Worm (Caenorhabditis elegans) whole organism, L3 larva: ENCODE measurements around the gene F26C11.4.

ENCODE experiments used
- R02D3.7 ChIP-seq: fragments of 150-350 bp; optimal IDR thresholded peaks from 2 replicates; lab custom pipeline; 2014; ENCODE audit warnings: missing biosample characterization, missing genetic modification characterization
- ZK546.5 ChIP-seq: sonication (generic microtip); optimal IDR thresholded peaks from 2 replicates; lab custom pipeline; 2017; ENCODE audit warnings: missing biosample characterization, missing genetic modification characterization
- aly-2 ChIP-seq: fragments of 150-350 bp; optimal IDR thresholded peaks from 2 replicates; lab custom pipeline; 2014; ENCODE audit warnings: missing biosample characterization, missing genetic modification characterization
- ama-1 ChIP-seq: fragments of 150-350 bp; optimal IDR thresholded peaks from 2 replicates; lab custom pipeline; 2018
- ceh-16 ChIP-seq: sonication (generic microtip); optimal IDR thresholded peaks from 2 replicates; lab custom pipeline; 2017; ENCODE audit warnings: missing biosample characterization, missing genetic modification characterization
- ceh-28 ChIP-seq: fragments of 150-350 bp; optimal IDR thresholded peaks from 2 replicates; lab custom pipeline; 2014; ENCODE audit warnings: missing biosample characterization, missing genetic modification reagents, missing genetic modification characterization
- ceh-82 ChIP-seq: fragments of 150-350 bp; optimal IDR thresholded peaks from 2 replicates; lab custom pipeline; 2014; ENCODE audit warnings: missing biosample characterization, missing genetic modification characterization
- ceh-9 ChIP-seq: sonication (generic microtip); optimal IDR thresholded peaks from 2 replicates; lab custom pipeline; 2018; ENCODE audit warnings: missing biosample characterization, missing genetic modification characterization
- daf-12 ChIP-seq: fragments of 150-350 bp; optimal IDR thresholded peaks from 2 replicates; lab custom pipeline; 2014; ENCODE audit warnings: missing biosample characterization, missing genetic modification reagents, missing genetic modification characterization
- egl-27 ChIP-seq: sonication (generic microtip); optimal IDR thresholded peaks from 4 replicates; lab custom pipeline; 2017; ENCODE audit warnings: missing biosample characterization, missing genetic modification reagents, missing genetic modification characterization
- egl-5 ChIP-seq: fragments of 150-350 bp; optimal IDR thresholded peaks from 2 replicates; lab custom pipeline; 2017; ENCODE audit warnings: missing biosample characterization, missing genetic modification reagents, missing genetic modification characterization, inconsistent platforms
- elt-1 ChIP-seq: fragments of 150-350 bp; optimal IDR thresholded peaks from 2 replicates; lab custom pipeline; 2014; ENCODE audit warnings: missing biosample characterization, missing genetic modification characterization
- elt-2 ChIP-seq: sonication (generic microtip); optimal IDR thresholded peaks from 2 replicates; lab custom pipeline; 2016; ENCODE audit warnings: missing genetic modification reagents, mild to moderate bottlenecking, missing genetic modification characterization, missing compliant biosample characterization
- elt-3 ChIP-seq, 3 experiments: fragments of 150-350 bp in 1 of 3; sonication (generic microtip) in 2 of 3; optimal IDR thresholded peaks; 2 replicates in 2 of 3; 4 replicates in 1 of 3; lab custom pipeline; 2014 to 2017; ENCODE audit warnings: missing biosample characterization in 3 of 3, missing genetic modification characterization in 3 of 3
- eor-1 ChIP-seq, 2 experiments: fragments of 150-350 bp; optimal IDR thresholded peaks; 2 replicates each; lab custom pipeline; 2014 to 2018; ENCODE audit warnings: missing biosample characterization in 2 of 2, missing genetic modification characterization in 2 of 2
- fkh-10 ChIP-seq: sonication (generic microtip); optimal IDR thresholded peaks from 2 replicates; lab custom pipeline; 2017; ENCODE audit warnings: missing biosample characterization, missing genetic modification reagents, missing genetic modification characterization
- fkh-2 ChIP-seq: fragments of 150-350 bp; optimal IDR thresholded peaks from 2 replicates; lab custom pipeline; 2014; ENCODE audit warnings: missing biosample characterization, missing genetic modification reagents, missing genetic modification characterization
- fos-1 ChIP-seq: fragments of 150-350 bp; optimal IDR thresholded peaks from 2 replicates; lab custom pipeline; 2014; ENCODE audit warnings: missing biosample characterization, missing genetic modification characterization
- hmg-11 ChIP-seq: sonication (generic microtip); optimal IDR thresholded peaks from 2 replicates; lab custom pipeline; 2016; ENCODE audit warnings: missing genetic modification characterization, missing compliant biosample characterization
- jun-1 ChIP-seq: fragments of 150-350 bp; optimal IDR thresholded peaks from 2 replicates; lab custom pipeline; 2014; ENCODE audit warnings: missing biosample characterization, missing genetic modification reagents, missing genetic modification characterization
- lin-15B ChIP-seq: fragments of 150-350 bp; optimal IDR thresholded peaks from 2 replicates; lab custom pipeline; 2014; ENCODE audit warnings: missing biosample characterization, missing genetic modification characterization
- lin-39 ChIP-seq: fragments of 150-350 bp; optimal IDR thresholded peaks from 2 replicates; lab custom pipeline; 2018; ENCODE audit warnings: missing biosample characterization, missing genetic modification reagents, missing genetic modification characterization
- lsy-12 ChIP-seq: sonication (generic microtip); optimal IDR thresholded peaks from 2 replicates; lab custom pipeline; 2016; ENCODE audit warnings: mild to moderate bottlenecking, missing genetic modification characterization, missing compliant biosample characterization
- mdl-1 ChIP-seq: fragments of 150-350 bp; optimal IDR thresholded peaks from 2 replicates; lab custom pipeline; 2014; ENCODE audit warnings: missing biosample characterization, missing genetic modification characterization
- mml-1 ChIP-seq: fragments of 150-350 bp; sonication (generic microtip); optimal IDR thresholded peaks from 3 replicates; lab custom pipeline; 2014; ENCODE audit warnings: missing biosample characterization, missing genetic modification characterization
- nfya-1 ChIP-seq: sonication (generic microtip); optimal IDR thresholded peaks from 2 replicates; lab custom pipeline; 2017; ENCODE audit warnings: missing genetic modification characterization, mild to moderate bottlenecking, missing compliant biosample characterization, antibody characterized with exemption, moderate library complexity; ENCODE audit not compliant: insufficient read depth
- nhr-11 ChIP-seq: fragments of 150-350 bp; optimal IDR thresholded peaks from 2 replicates; lab custom pipeline; 2014; ENCODE audit warnings: missing biosample characterization, missing genetic modification characterization
- nhr-12 ChIP-seq: fragments of 150-350 bp; optimal IDR thresholded peaks from 2 replicates; lab custom pipeline; 2014; ENCODE audit warnings: missing biosample characterization, missing genetic modification characterization
- nhr-23 ChIP-seq: fragments of 150-350 bp; optimal IDR thresholded peaks from 2 replicates; lab custom pipeline; 2014; ENCODE audit warnings: missing biosample characterization, missing genetic modification reagents, missing genetic modification characterization
- nhr-237 ChIP-seq: fragments of 150-350 bp; optimal IDR thresholded peaks from 2 replicates; lab custom pipeline; 2014; ENCODE audit warnings: missing biosample characterization, missing genetic modification characterization
- nhr-25 ChIP-seq: sonication (generic microtip); optimal IDR thresholded peaks from 2 replicates; lab custom pipeline; 2017; ENCODE audit warnings: missing biosample characterization, missing genetic modification characterization
- nhr-28 ChIP-seq: fragments of 150-350 bp; optimal IDR thresholded peaks from 2 replicates; lab custom pipeline; 2014; ENCODE audit warnings: missing biosample characterization, missing genetic modification characterization
- nhr-43 ChIP-seq: sonication (generic microtip); optimal IDR thresholded peaks from 2 replicates; lab custom pipeline; 2016; ENCODE audit warnings: mild to moderate bottlenecking, missing genetic modification characterization, missing compliant biosample characterization; ENCODE audit not compliant: poor library complexity, severe bottlenecking
- nhr-67 ChIP-seq: fragments of 150-350 bp; optimal IDR thresholded peaks from 2 replicates; lab custom pipeline; 2014; ENCODE audit warnings: missing biosample characterization, missing genetic modification characterization
- nhr-76 ChIP-seq: fragments of 150-350 bp; sonication (generic microtip); optimal IDR thresholded peaks from 5 replicates; lab custom pipeline; 2014; ENCODE audit warnings: missing biosample characterization, missing genetic modification characterization
- nhr-77 ChIP-seq: fragments of 150-350 bp; optimal IDR thresholded peaks from 2 replicates; lab custom pipeline; 2014; ENCODE audit warnings: missing biosample characterization, missing genetic modification characterization
- pha-4 ChIP-seq: fragments of 150-350 bp; optimal IDR thresholded peaks from 2 replicates; lab custom pipeline; 2014; ENCODE audit warnings: missing biosample characterization, missing genetic modification reagents, missing genetic modification characterization
- pqm-1 ChIP-seq: fragments of 150-350 bp; optimal IDR thresholded peaks from 2 replicates; lab custom pipeline; 2017; ENCODE audit warnings: missing biosample characterization, missing genetic modification characterization, inconsistent platforms
- sea-2 ChIP-seq: fragments of 150-350 bp; sonication (generic microtip); optimal IDR thresholded peaks from 4 replicates; lab custom pipeline; 2014; ENCODE audit warnings: missing biosample characterization, missing genetic modification reagents, missing genetic modification characterization
- skn-1 ChIP-seq: fragments of 150-350 bp; optimal IDR thresholded peaks from 2 replicates; lab custom pipeline; 2014; ENCODE audit warnings: missing biosample characterization, missing genetic modification characterization
- snpc-4 ChIP-seq: fragments of 150-350 bp; optimal IDR thresholded peaks from 2 replicates; lab custom pipeline; 2014; ENCODE audit warnings: missing biosample characterization, missing genetic modification characterization
- tbx-2 ChIP-seq: sonication (generic microtip); optimal IDR thresholded peaks from 2 replicates; lab custom pipeline; 2016; ENCODE audit warnings: mild to moderate bottlenecking, missing genetic modification characterization, missing compliant biosample characterization
- unc-39 ChIP-seq: sonication (generic microtip); optimal IDR thresholded peaks from 4 replicates; lab custom pipeline; 2017; ENCODE audit warnings: missing biosample characterization, missing genetic modification characterization
- unc-62 ChIP-seq: fragments of 150-350 bp; sonication (generic microtip); optimal IDR thresholded peaks from 4 replicates; lab custom pipeline; 2014; ENCODE audit warnings: missing biosample characterization, missing genetic modification reagents, missing genetic modification characterization
- zag-1 ChIP-seq: fragments of 150-350 bp; optimal IDR thresholded peaks from 2 replicates; lab custom pipeline; 2014; ENCODE audit warnings: missing biosample characterization, missing genetic modification characterization
- ztf-11 ChIP-seq: fragments of 150-350 bp; optimal IDR thresholded peaks from 2 replicates; lab custom pipeline; 2014; ENCODE audit warnings: missing biosample characterization, missing genetic modification characterization
- ztf-4 ChIP-seq: fragments of 150-350 bp; optimal IDR thresholded peaks from 2 replicates; lab custom pipeline; 2014; ENCODE audit warnings: missing biosample characterization, missing genetic modification characterization

Gene F26C11.4

ce11 chrII:9894435-9894834, 21.6 kb downstream of the F26C11.4 start, which contains the start of gene F26C11.1:
Gene F26C11.1, plus strand, starts transcription at chrII:9894735.
- TF ChIP-seq unc-62 (no peak), nhr-67 (no peak), nhr-237 (tag; lab: Kevin White, UChicago) (no peak), egl-27 (tag; lab: Kevin White, UChicago) (no peak), sea-2 (GFP tag; lab: Kevin White, UChicago) (no peak), tbx-2 (tag; lab: Kevin White, UChicago) (no peak), nhr-43 (tag; lab: Kevin White, UChicago) (no peak), fkh-2 (tag; lab: Kevin White, UChicago) (no peak), daf-12 (tag; lab: Kevin White, UChicago) (no peak), ceh-28 (tag; lab: Kevin White, UChicago) (no peak), skn-1 (tag; lab: Kevin White, UChicago) (no peak), ceh-16 (tag; lab: Kevin White, UChicago) (no peak), ztf-11 (no peak), nhr-77 (tag; lab: Kevin White, UChicago) (no peak), ama-1 (lab: Kevin White, UChicago) (no peak), elt-1 (tag; lab: Kevin White, UChicago) (no peak), nfya-1 (tag; lab: Kevin White, UChicago) (no peak), lin-39 (tag; lab: Kevin White, UChicago) (no peak), nhr-76 (tag; lab: Kevin White, UChicago) (no peak), ztf-4 (no peak)

ce11 chrII:9892409-9892808, 23.7 kb downstream of the F26C11.4 start, which contains the start of gene C08H9.16:
Gene C08H9.16, plus strand, starts transcription at chrII:9892778.
- TF ChIP-seq nhr-11 (tag; lab: Kevin White, UChicago) (no peak), ZK546.5 (tag; lab: Kevin White, UChicago) (no peak), elt-3 (tag; optimal IDR thresholded peaks at IDR 0.05; lab: Kevin White, UChicago) (no peak), mml-1 (no peak), ama-1 (lab: Kevin White, UChicago) (no peak), ceh-82 (tag; lab: Kevin White, UChicago) (no peak), lin-39 (tag; lab: Kevin White, UChicago) (peak; percentile 14), daf-12 (tag; lab: Kevin White, UChicago) (no peak), fos-1 (tag; lab: Kevin White, UChicago) (no peak), eor-1 (tag; optimal IDR thresholded peaks at IDR 0.05; lab: Kevin White, UChicago) (no peak), nhr-67 (no peak), elt-2 (peak; percentile 21), nfya-1 (tag; lab: Kevin White, UChicago) (peak; percentile 97), lsy-12 (tag; lab: Kevin White, UChicago) (no peak), pha-4 (peak; percentile 78), fkh-10 (GFP tag; lab: Kevin White, UChicago) (no peak), unc-62 (no peak), elt-1 (tag; lab: Kevin White, UChicago) (no peak), ceh-16 (tag; lab: Kevin White, UChicago) (no peak), sea-2 (GFP tag; lab: Kevin White, UChicago) (no peak), nhr-23 (tag; lab: Kevin White, UChicago) (peak; percentile 87), fkh-2 (tag; lab: Kevin White, UChicago) (no peak), nhr-12 (no peak), tbx-2 (tag; lab: Kevin White, UChicago) (no peak), nhr-76 (tag; lab: Kevin White, UChicago) (no peak), jun-1 (no peak), nhr-77 (tag; lab: Kevin White, UChicago) (peak; percentile 17), nhr-28 (tag; lab: Kevin White, UChicago) (no peak), nhr-43 (tag; lab: Kevin White, UChicago) (peak; percentile 37), nhr-237 (tag; lab: Kevin White, UChicago) (no peak), zag-1 (tag; lab: Kevin White, UChicago) (no peak), lin-15B (peak; percentile 52), aly-2 (no peak), egl-27 (tag; lab: Kevin White, UChicago) (no peak), snpc-4 (tag; lab: Kevin White, UChicago) (peak; percentile 69), ceh-28 (tag; lab: Kevin White, UChicago) (peak; percentile 14), mdl-1 (tag; lab: Kevin White, UChicago) (no peak), ztf-11 (no peak), ceh-9 (no peak), hmg-11 (tag; lab: Kevin White, UChicago) (peak; percentile 52), nhr-25 (peak; percentile 26), R02D3.7 (tag; lab: Kevin White, UChicago) (peak; percentile 28), skn-1 (tag; lab: Kevin White, UChicago) (no peak), pqm-1 (tag; lab: Kevin White, UChicago) (no peak), unc-39 (no peak), egl-5 (peak; percentile 9), ztf-4 (no peak)
